Worm (Caenorhabditis elegans): ENCODE measurements around the gene olrn-1.

- TF ChIP-seq lin-13 (tag; optimal IDR thresholded peaks at IDR 0.05) (no peak), nhr-237 (tag; optimal IDR thresholded peaks at IDR 0.05) (no peak), elt-1 (tag; optimal IDR thresholded peaks at IDR 0.05; ENCODE audit: borderline replicate concordance, insufficient read depth) (no peak), ztf-11 (tag; optimal IDR thresholded peaks at IDR 0.05) (no peak), pha-4 (tag; optimal IDR thresholded peaks at IDR 0.05) (no peak), unc-39 (tag; optimal IDR thresholded peaks at IDR 0.05) (no peak), unc-62 (GFP tag; optimal IDR thresholded peaks at IDR 0.05) (no peak), ceh-83 (GFP tag; optimal IDR thresholded peaks at IDR 0.05) (no peak), elt-3 (tag; optimal IDR thresholded peaks at IDR 0.05) (no peak), ces-1 (GFP tag; optimal IDR thresholded peaks at IDR 0.05) (peak; percentile 72), sptf-1 (tag; optimal IDR thresholded peaks at IDR 0.05) (peak; percentile 15), mab-5 (tag; optimal IDR thresholded peaks at IDR 0.05) (no peak), flh-1 (GFP tag; optimal IDR thresholded peaks at IDR 0.05) (no peak), bed-3 (GFP tag; optimal IDR thresholded peaks at IDR 0.05) (no peak)
Measured at ce11 chrX:15535190-15535636, 2.2 kb upstream of the olrn-1 start.

Measured in whole organism, mixed stage, embryonic.